Fruit fly (Drosophila melanogaster) whole organism, prepupa: ENCODE results near the gene CG9175.

Experiments used
- Blimp-1 ChIP-seq: fragments of 200-800 bp; sonication (Bioruptor generic); optimal IDR thresholded peaks from 3 replicates; lab custom pipeline; 2017; ENCODE audit warnings: missing biosample characterization, missing genetic modification characterization, mild to moderate bottlenecking, moderate library complexity, missing genetic modification reagents
- CG10631 ChIP-seq: fragments of 200-800 bp; sonication (Bioruptor generic); optimal IDR thresholded peaks from 2 replicates; lab custom pipeline; 2016; ENCODE audit warnings: missing biosample characterization, missing genetic modification characterization
- CG11902 ChIP-seq: fragments of 200-800 bp; sonication (Bioruptor generic); optimal IDR thresholded peaks from 3 replicates; lab custom pipeline; 2016; ENCODE audit warnings: missing biosample characterization, missing genetic modification characterization
- CG15336 ChIP-seq: fragments of 200-800 bp; sonication (Bioruptor generic); IDR thresholded peaks from 2 replicates; pipeline ENCODE4 v1.3.6; 2022; ENCODE audit warnings: missing biosample characterization, missing genetic modification characterization
- CG1621 ChIP-seq: fragments of 200-800 bp; sonication (Bioruptor generic); optimal IDR thresholded peaks from 3 replicates; lab custom pipeline; 2018; ENCODE audit warnings: missing biosample characterization, mild to moderate bottlenecking, missing genetic modification characterization
- CG16779 ChIP-seq: fragments of 200-800 bp; sonication (Bioruptor generic); optimal IDR thresholded peaks from 3 replicates; lab custom pipeline; 2017; ENCODE audit warnings: missing biosample characterization, mild to moderate bottlenecking, missing genetic modification characterization
- CG3032 ChIP-seq: fragments of 200-800 bp; optimal IDR thresholded peaks from 2 replicates; lab custom pipeline; 2019; ENCODE audit warnings: missing biosample characterization, mild to moderate bottlenecking, missing genetic modification characterization, moderate library complexity
- CG31627 ChIP-seq: fragments of 200-800 bp; sonication (Bioruptor generic); optimal IDR thresholded peaks from 3 replicates; lab custom pipeline; 2016; ENCODE audit warnings: missing biosample characterization, missing genetic modification characterization
- CG32006 ChIP-seq: fragments of 200-800 bp; sonication (Bioruptor generic); optimal IDR thresholded peaks from 3 replicates; lab custom pipeline; 2017; ENCODE audit warnings: missing biosample characterization, mild to moderate bottlenecking, missing genetic modification characterization
- CG34406 ChIP-seq: fragments of 200-800 bp; sonication (Bioruptor generic); optimal IDR thresholded peaks from 3 replicates; lab custom pipeline; 2016; ENCODE audit warnings: missing biosample characterization, missing genetic modification characterization
- CG3919 ChIP-seq: fragments of 200-800 bp; sonication (Bioruptor generic); optimal IDR thresholded peaks from 3 replicates; lab custom pipeline; 2016; ENCODE audit warnings: missing biosample characterization, missing genetic modification characterization
- CG4318 ChIP-seq: fragments of 200-800 bp; sonication (Bioruptor generic); optimal IDR thresholded peaks from 3 replicates; lab custom pipeline; 2017; ENCODE audit warnings: missing biosample characterization, mild to moderate bottlenecking, missing genetic modification characterization
- CG6163 ChIP-seq: fragments of 200-800 bp; sonication (Bioruptor generic); IDR thresholded peaks from 3 replicates; pipeline ENCODE4 v1.3.6; 2022; ENCODE audit warnings: missing biosample characterization, missing genetic modification characterization
- CG6276 ChIP-seq: fragments of 200-800 bp; sonication (Bioruptor generic); optimal IDR thresholded peaks from 2 replicates; lab custom pipeline; 2017; ENCODE audit warnings: missing biosample characterization, mild to moderate bottlenecking, missing genetic modification characterization
- CG6808 ChIP-seq: fragments of 200-800 bp; sonication (Bioruptor generic); optimal IDR thresholded peaks from 3 replicates; lab custom pipeline; 2017; ENCODE audit warnings: missing biosample characterization, missing genetic modification characterization, mild to moderate bottlenecking, moderate library complexity, missing genetic modification reagents
- CG6854 ChIP-seq: fragments of 200-800 bp; sonication (Bioruptor generic); optimal IDR thresholded peaks from 2 replicates; lab custom pipeline; 2017; ENCODE audit warnings: missing biosample characterization, mild to moderate bottlenecking, missing genetic modification characterization
- CG7368 ChIP-seq: fragments of 200-800 bp; sonication (Bioruptor generic); optimal IDR thresholded peaks from 3 replicates; lab custom pipeline; 2016; ENCODE audit warnings: missing biosample characterization, missing genetic modification characterization
- CG8119 ChIP-seq: fragments of 200-800 bp; sonication (Bioruptor generic); IDR thresholded peaks from 3 replicates; pipeline ENCODE4 v1.3.6; 2022; ENCODE audit warnings: missing biosample characterization, missing genetic modification characterization
- Eip78C ChIP-seq: fragments of 200-800 bp; sonication (Bioruptor generic); peaks from one replicate; lab custom pipeline; 2016; ENCODE audit warnings: missing biosample characterization, missing genetic modification characterization
- Eip93F ChIP-seq: fragments of 200-800 bp; sonication (Bioruptor generic); optimal IDR thresholded peaks from 2 replicates; lab custom pipeline; 2016; ENCODE audit warnings: missing biosample characterization, mild to moderate bottlenecking, missing genetic modification characterization
- Ets21C ChIP-seq: fragments of 200-800 bp; sonication (Bioruptor generic); optimal IDR thresholded peaks from 3 replicates; lab custom pipeline; 2016; ENCODE audit warnings: missing biosample characterization, missing genetic modification characterization
- Ets96B ChIP-seq: fragments of 200-800 bp; optimal IDR thresholded peaks from 2 replicates; lab custom pipeline; 2019; ENCODE audit warnings: missing biosample characterization, mild to moderate bottlenecking, missing genetic modification characterization, moderate library complexity
- Hr39 ChIP-seq: fragments of 200-800 bp; sonication (Bioruptor generic); optimal IDR thresholded peaks from 2 replicates; lab custom pipeline; 2016; ENCODE audit warnings: missing biosample characterization, missing genetic modification characterization
- Met ChIP-seq: fragments of 200-800 bp; sonication (Bioruptor generic); optimal IDR thresholded peaks from 3 replicates; lab custom pipeline; 2016; ENCODE audit warnings: missing biosample characterization, missing genetic modification characterization
- Sox102F ChIP-seq: fragments of 200-800 bp; sonication (Bioruptor generic); optimal IDR thresholded peaks from 2 replicates; lab custom pipeline; 2016; ENCODE audit warnings: missing biosample characterization, mild to moderate bottlenecking, missing genetic modification characterization
- Sox14 ChIP-seq: fragments of 200-800 bp; sonication (Bioruptor generic); optimal IDR thresholded peaks from 3 replicates; lab custom pipeline; 2016; ENCODE audit warnings: missing biosample characterization, missing genetic modification characterization
- Sox15 ChIP-seq: fragments of 200-800 bp; sonication (Bioruptor generic); optimal IDR thresholded peaks from 3 replicates; lab custom pipeline; 2016; ENCODE audit warnings: missing biosample characterization, missing genetic modification characterization
- achi ChIP-seq: fragments of 200-800 bp; sonication (Bioruptor generic); optimal IDR thresholded peaks from 3 replicates; lab custom pipeline; 2016; ENCODE audit warnings: missing biosample characterization, missing genetic modification characterization
- acj6 ChIP-seq: fragments of 200-800 bp; sonication (Bioruptor generic); optimal IDR thresholded peaks from 3 replicates; lab custom pipeline; 2016; ENCODE audit warnings: missing biosample characterization, missing genetic modification characterization
- dac ChIP-seq: fragments of 200-800 bp; sonication (Bioruptor generic); optimal IDR thresholded peaks from 2 replicates; lab custom pipeline; 2017; ENCODE audit warnings: missing biosample characterization, mild to moderate bottlenecking, missing genetic modification characterization
- dsx ChIP-seq: fragments of 200-800 bp; optimal IDR thresholded peaks from 3 replicates; lab custom pipeline; 2019; ENCODE audit warnings: missing biosample characterization, mild to moderate bottlenecking, missing genetic modification characterization, moderate library complexity; ENCODE audit not compliant: poor library complexity, severe bottlenecking
- eg ChIP-seq: fragments of 200-800 bp; sonication (Bioruptor generic); IDR thresholded peaks from 3 replicates; pipeline ENCODE4 v1.3.6; 2022; ENCODE audit warnings: missing biosample characterization, missing genetic modification characterization
- esn ChIP-seq: fragments of 200-800 bp; sonication (Bioruptor generic); optimal IDR thresholded peaks from 2 replicates; lab custom pipeline; 2016; ENCODE audit warnings: missing biosample characterization, mild to moderate bottlenecking, missing genetic modification characterization, moderate library complexity
- fd59A ChIP-seq: fragments of 200-800 bp; sonication (Bioruptor generic); optimal IDR thresholded peaks from 2 replicates; lab custom pipeline; 2017; ENCODE audit warnings: missing biosample characterization, mild to moderate bottlenecking, missing genetic modification characterization, missing genetic modification reagents
- fkh ChIP-seq: fragments of 200-800 bp; sonication (Bioruptor generic); optimal IDR thresholded peaks from 3 replicates; lab custom pipeline; 2017; ENCODE audit warnings: missing biosample characterization, mild to moderate bottlenecking, missing genetic modification characterization, moderate library complexity
- lz ChIP-seq: fragments of 200-800 bp; sonication (Bioruptor generic); optimal IDR thresholded peaks from 3 replicates; lab custom pipeline; 2016; ENCODE audit warnings: missing biosample characterization, missing genetic modification characterization
- net ChIP-seq: fragments of 200-800 bp; sonication (Bioruptor generic); optimal IDR thresholded peaks from 3 replicates; lab custom pipeline; 2016; ENCODE audit warnings: missing biosample characterization, missing genetic modification characterization
- spab ChIP-seq: fragments of 200-800 bp; sonication (Bioruptor generic); optimal IDR thresholded peaks from 2 replicates; lab custom pipeline; 2017; ENCODE audit warnings: missing biosample characterization, mild to moderate bottlenecking, missing genetic modification characterization, missing genetic modification reagents
- ss ChIP-seq, 2 experiments: fragments of 200-800 bp; sonication (Bioruptor generic); optimal IDR thresholded peaks; 2 replicates in 1 of 2; 3 replicates in 1 of 2; lab custom pipeline; 2017 to 2018; ENCODE audit warnings: mild to moderate bottlenecking in 2 of 2, missing biosample characterization in 2 of 2, missing genetic modification characterization in 2 of 2, moderate library complexity in 1 of 2
- svp ChIP-seq: fragments of 200-800 bp; sonication (Bioruptor generic); peaks from one replicate; lab custom pipeline; 2016; ENCODE audit warnings: missing biosample characterization, missing genetic modification characterization

CG9175 gene

dm6 chr2L:6075345-6075744 lies 23.4 kb downstream of the CG9175 start:
- no peak for TF ChIP-seq CG3919 (GFP tag; lab: Kevin White, UChicago)
- no peak for TF ChIP-seq Ets96B (tag; lab: Kevin White, UChicago)
- TF ChIP-seq Sox102F, result no peak
- TF ChIP-seq dac (GFP tag; lab: Kevin White, UChicago), result no peak
- TF ChIP-seq CG31627, result no peak
- no peak for TF ChIP-seq Eip78C (GFP tag; lab: Kevin White, UChicago)
- no peak for TF ChIP-seq Blimp-1 (GFP tag; lab: Kevin White, UChicago)
- no peak for TF ChIP-seq spab (GFP tag; lab: Kevin White, UChicago)
- TF ChIP-seq acj6 (GFP tag; lab: Kevin White, UChicago), result no peak
- TF ChIP-seq CG6276 (GFP tag; lab: Kevin White, UChicago), result no peak
- no peak for TF ChIP-seq Ets21C (GFP tag; lab: Kevin White, UChicago)
- TF ChIP-seq CG15336, result no peak
- TF ChIP-seq fd59A (GFP tag; lab: Kevin White, UChicago), result no peak
- no peak for TF ChIP-seq CG32006 (GFP tag; lab: Kevin White, UChicago)
- no peak for TF ChIP-seq Hr39 (GFP tag; lab: Kevin White, UChicago)
- no peak for TF ChIP-seq net (GFP tag; lab: Kevin White, UChicago)
- TF ChIP-seq svp, result no peak
- TF ChIP-seq CG16779 (tag; lab: Kevin White, UChicago), result no peak
- TF ChIP-seq CG34406, result no peak
- no peak for TF ChIP-seq Eip93F (GFP tag; lab: Kevin White, UChicago)

dm6 chr2L:6074314-6074713 lies 24.5 kb downstream of the CG9175 start:
- TF ChIP-seq CG6163 (GFP tag; lab: Robert Waterston, UW), result no peak
- no peak for TF ChIP-seq Met (GFP tag; lab: Kevin White, UChicago)
- no peak for TF ChIP-seq Eip78C (GFP tag; lab: Kevin White, UChicago)
- no peak for TF ChIP-seq acj6 (GFP tag; lab: Kevin White, UChicago)
- TF ChIP-seq Ets21C (GFP tag; lab: Kevin White, UChicago), result no peak
- no peak for TF ChIP-seq Ets96B (tag; lab: Kevin White, UChicago)
- no peak for TF ChIP-seq Sox102F

dm6 chr2L:6073894-6074293 lies 24.9 kb downstream of the CG9175 start:
- no peak for TF ChIP-seq dsx
- no peak for TF ChIP-seq CG10631
- no peak for TF ChIP-seq CG4318 (GFP tag; lab: Kevin White, UChicago)
- no peak for TF ChIP-seq lz (GFP tag; lab: Kevin White, UChicago)
- TF ChIP-seq ss (GFP tag; optimal IDR thresholded peaks at IDR 0.05; lab: Kevin White, UChicago), result no peak

dm6 chr2L:6072124-6072523 lies 26.6 kb downstream of the CG9175 start:
- TF ChIP-seq Sox15 (GFP tag; lab: Kevin White, UChicago), result no peak

dm6 chr2L:6070656-6071231 lies 28.0 kb downstream of the CG9175 start, which contains the start of the genes CG9154 and Kr-h2:
Gene CG9154, minus strand, starts transcription at chr2L:6070686.
Gene Kr-h2, plus strand, starts transcription at chr2L:6070990.
- TF ChIP-seq CG1621 (tag; lab: Kevin White, UChicago), result no peak
- peak; percentile 57 for TF ChIP-seq Sox14 (GFP tag; lab: Kevin White, UChicago)
- TF ChIP-seq CG8119, result peak; percentile 64
- TF ChIP-seq CG4318 (GFP tag; lab: Kevin White, UChicago), result no peak
- peak; percentile 34 for TF ChIP-seq CG3032 (tag; lab: Kevin White, UChicago)
- TF ChIP-seq acj6 (GFP tag; lab: Kevin White, UChicago), result no peak
- peak; percentile 44 for TF ChIP-seq achi (GFP tag; lab: Kevin White, UChicago)
- TF ChIP-seq CG3919 (GFP tag; lab: Kevin White, UChicago), result no peak
- peak; percentile 27 for TF ChIP-seq Blimp-1 (GFP tag; lab: Kevin White, UChicago)
- TF ChIP-seq CG6854 (GFP tag; lab: Kevin White, UChicago), result peak; percentile 21
- peak; percentile 14 for TF ChIP-seq dsx
- peak; percentile 29 for TF ChIP-seq CG7368 (GFP tag; lab: Kevin White, UChicago)
- no peak for TF ChIP-seq CG11902 (GFP tag; lab: Kevin White, UChicago)
- peak; percentile 63 for TF ChIP-seq CG6276 (GFP tag; lab: Kevin White, UChicago)
- TF ChIP-seq CG15336, result no peak; the same call in 1 of the 2 replicates
- TF ChIP-seq esn (GFP tag; lab: Kevin White, UChicago), result peak; percentile 68
- peak; percentile 26 for TF ChIP-seq CG10631
- TF ChIP-seq fkh, result peak; percentile 48
- TF ChIP-seq fd59A (GFP tag; lab: Kevin White, UChicago), result no peak
- no peak for TF ChIP-seq Ets21C (GFP tag; lab: Kevin White, UChicago)
- peak; percentile 84 for TF ChIP-seq eg
- peak; percentile 80 for TF ChIP-seq svp
- 0 out of 3 replicates have a peak, but pooled peaks have one; percentile 26 for TF ChIP-seq CG6163 (GFP tag; lab: Robert Waterston, UW)
- TF ChIP-seq lz (GFP tag; lab: Kevin White, UChicago), result peak; percentile 48
- no peak for TF ChIP-seq CG6808 (GFP tag; lab: Kevin White, UChicago)
- no peak for TF ChIP-seq net (GFP tag; lab: Kevin White, UChicago)
- TF ChIP-seq Met (GFP tag; lab: Kevin White, UChicago), result peak; percentile 56
- peak; percentile 54 for TF ChIP-seq CG32006 (GFP tag; lab: Kevin White, UChicago)
- TF ChIP-seq CG34406, result peak; percentile 45
